Worm (Caenorhabditis elegans): ENCODE data around the gene C26F1.1.

DNA sequence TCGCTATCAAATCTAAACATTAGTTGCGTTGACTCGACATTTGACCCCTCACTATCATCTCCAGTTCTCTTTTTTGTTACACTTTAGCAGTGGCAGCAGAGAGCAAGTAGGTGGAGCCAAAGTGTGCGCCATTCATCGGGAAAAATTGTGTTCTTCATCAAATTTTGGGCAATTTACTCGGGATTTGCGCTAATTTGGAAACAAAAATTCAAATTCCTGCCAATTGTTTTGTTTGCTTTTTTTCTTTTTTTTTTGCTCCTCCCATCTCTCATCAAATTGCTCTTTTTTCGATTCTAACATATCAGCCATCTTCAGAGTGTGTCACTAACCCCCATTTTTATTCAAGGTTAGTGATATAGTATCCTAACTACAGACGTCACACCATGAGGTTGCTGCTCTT, 41.7 kb downstream of the C26F1.1 start, which contains the start of gene mig-6:
- TF ChIP-seq ces-1 (GFP tag; optimal IDR thresholded peaks at IDR 0.05) (no peak), elt-3 (tag; optimal IDR thresholded peaks at IDR 0.05) (no peak), nhr-12 (tag; optimal IDR thresholded peaks at IDR 0.05) (no peak), pha-4 (tag; optimal IDR thresholded peaks at IDR 0.05) (no peak), M03D4.4 (tag; optimal IDR thresholded peaks at IDR 0.05) (no peak), lin-13 (tag; optimal IDR thresholded peaks at IDR 0.05) (no peak)
